Fruit fly (Drosophila melanogaster): ENCODE data around the gene CG46462.

DNA sequence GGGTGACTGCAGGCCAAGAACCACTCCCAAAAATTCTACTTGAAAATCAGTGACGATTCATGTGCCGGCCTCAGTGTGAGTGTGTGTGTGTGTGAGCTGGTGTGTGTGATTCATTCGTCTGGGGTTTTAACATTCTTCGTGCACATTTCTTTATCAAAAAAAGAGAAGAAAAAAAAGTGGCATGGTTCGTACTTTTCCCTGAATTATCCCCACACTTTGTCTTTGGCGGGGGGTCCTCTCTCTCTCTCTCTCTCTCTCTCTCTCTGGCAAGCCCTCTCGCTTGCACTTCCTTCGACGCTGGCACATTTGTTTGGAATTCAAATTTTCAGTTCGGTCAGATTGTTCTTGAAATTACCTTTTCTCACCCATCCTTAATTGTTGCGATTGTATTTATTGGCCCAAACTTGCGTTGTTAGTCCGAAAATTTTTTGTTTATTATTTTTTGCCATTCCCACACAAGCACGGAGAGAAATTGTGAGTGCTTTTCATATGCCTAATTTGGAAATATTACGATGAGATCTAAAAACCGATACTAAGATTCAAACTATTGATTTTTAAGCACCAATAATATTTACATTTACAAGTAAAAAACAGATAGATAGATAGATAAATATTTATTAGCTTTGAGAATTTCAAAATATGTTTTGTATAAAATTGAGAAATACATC, 2.3 kb upstream of the CG46462 start:
- TF ChIP-seq ttk (optimal IDR thresholded peaks at IDR 0.05), result no peak
- TF ChIP-seq psq (optimal IDR thresholded peaks at IDR 0.05), result no peak
- TF ChIP-seq Sin3A (optimal IDR thresholded peaks at IDR 0.05), result no peak
- no peak for TF ChIP-seq Myc (optimal IDR thresholded peaks at IDR 0.05)
- TF ChIP-seq h (optimal IDR thresholded peaks at IDR 0.05), result no peak

Data from Kc167 (cell line).